Worm (Caenorhabditis elegans) whole organism, L1 larva: ENCODE measurements around the gene cest-2.1.

ENCODE experiments used
- C16A3.4 ChIP-seq: fragments of 150-350 bp; optimal IDR thresholded peaks from 2 replicates; lab custom pipeline; 2014; ENCODE audit warnings: missing biosample characterization, missing genetic modification characterization
- C34B4.2 ChIP-seq: sonication (generic microtip); optimal IDR thresholded peaks from 2 replicates; lab custom pipeline; 2017; ENCODE audit warnings: mild to moderate bottlenecking, missing genetic modification characterization, missing compliant biosample characterization
- F16B12.6 ChIP-seq: fragments of 150-350 bp; optimal IDR thresholded peaks from 2 replicates; lab custom pipeline; 2014; ENCODE audit warnings: missing biosample characterization, missing genetic modification characterization
- Y116A8C.19 ChIP-seq: sonication (generic microtip); optimal IDR thresholded peaks from 2 replicates; lab custom pipeline; 2016; ENCODE audit warnings: missing compliant biosample characterization, missing genetic modification characterization, borderline replicate concordance
- aha-1 ChIP-seq: fragments of 150-350 bp; optimal IDR thresholded peaks from 2 replicates; lab custom pipeline; 2014; ENCODE audit warnings: missing biosample characterization, missing genetic modification characterization
- aly-2 ChIP-seq: fragments of 150-350 bp; optimal IDR thresholded peaks from 2 replicates; lab custom pipeline; 2014; ENCODE audit warnings: missing biosample characterization, missing genetic modification characterization
- ceh-88 ChIP-seq: fragments of 200-800 bp; sonication (Bioruptor generic); IDR thresholded peaks from 2 replicates; pipeline ENCODE4 v1.3.6; 2022; ENCODE audit warnings: missing genetic modification characterization, missing compliant biosample characterization
- ceh-90 ChIP-seq: sonication (generic microtip); optimal IDR thresholded peaks from 2 replicates; lab custom pipeline; 2016; ENCODE audit warnings: missing genetic modification characterization, missing compliant biosample characterization
- ces-1 ChIP-seq: fragments of 150-350 bp; optimal IDR thresholded peaks from 2 replicates; lab custom pipeline; 2014; ENCODE audit warnings: missing biosample characterization, missing genetic modification reagents, missing genetic modification characterization
- dpl-1 ChIP-seq, 3 experiments: fragments of 150-350 bp in 2 of 3; sonication (generic microtip) in 1 of 3; optimal IDR thresholded peaks; 2 replicates each; lab custom pipeline; 2014 to 2017; ENCODE audit warnings: missing biosample characterization in 3 of 3, missing genetic modification characterization in 3 of 3, missing genetic modification reagents in 3 of 3
- dsc-1 ChIP-seq: sonication (generic microtip); optimal IDR thresholded peaks from 2 replicates; lab custom pipeline; 2016; ENCODE audit warnings: mild to moderate bottlenecking, missing genetic modification characterization, missing compliant biosample characterization
- efl-1 ChIP-seq, 4 experiments: fragments of 150-350 bp; optimal IDR thresholded peaks in 3 of 4; peaks in 1 of 4; 1 replicate in 1 of 4; 2 replicates in 3 of 4; lab custom pipeline; 2014; ENCODE audit warnings: missing biosample characterization in 2 of 4, missing genetic modification characterization in 2 of 4, missing genetic modification reagents in 2 of 4
- efl-3 ChIP-seq: fragments of 200-800 bp; sonication (Bioruptor generic); optimal IDR thresholded peaks from 2 replicates; lab custom pipeline; 2018; ENCODE audit warnings: mild to moderate bottlenecking, missing genetic modification characterization, missing compliant biosample characterization
- elt-2 ChIP-seq: sonication (generic microtip); optimal IDR thresholded peaks from 2 replicates; lab custom pipeline; 2016; ENCODE audit warnings: missing genetic modification characterization, mild to moderate bottlenecking, inconsistent platforms, missing compliant biosample characterization, missing genetic modification reagents
- fkh-10 ChIP-seq: sonication (generic microtip); optimal IDR thresholded peaks from 2 replicates; lab custom pipeline; 2017; ENCODE audit warnings: missing biosample characterization, missing genetic modification reagents, missing genetic modification characterization
- fkh-4 ChIP-seq: sonication (generic microtip); optimal IDR thresholded peaks from 2 replicates; lab custom pipeline; 2016; ENCODE audit warnings: missing compliant biosample characterization, missing genetic modification characterization, borderline replicate concordance
- fkh-8 ChIP-seq: sonication (generic microtip); optimal IDR thresholded peaks from 2 replicates; lab custom pipeline; 2016; ENCODE audit warnings: mild to moderate bottlenecking, missing genetic modification characterization, missing compliant biosample characterization
- fos-1 ChIP-seq: fragments of 150-350 bp; optimal IDR thresholded peaks from 2 replicates; lab custom pipeline; 2014; ENCODE audit warnings: missing biosample characterization, missing genetic modification characterization
- grh-1 ChIP-seq: fragments of 200-800 bp; sonication (Bioruptor generic); IDR thresholded peaks from 2 replicates; pipeline ENCODE4 v1.3.6; 2022; ENCODE audit warnings: missing genetic modification reagents, missing genetic modification characterization, missing compliant biosample characterization
- hlh-17 ChIP-seq: fragments of 200-800 bp; sonication (Bioruptor generic); optimal IDR thresholded peaks from 2 replicates; lab custom pipeline; 2018; ENCODE audit warnings: missing genetic modification characterization, mild to moderate bottlenecking, missing compliant biosample characterization, moderate library complexity, borderline replicate concordance
- hlh-4 ChIP-seq: sonication (generic microtip); optimal IDR thresholded peaks from 2 replicates; lab custom pipeline; 2016; ENCODE audit warnings: mild to moderate bottlenecking, missing genetic modification characterization, missing compliant biosample characterization
- hpl-2 ChIP-seq: fragments of 150-350 bp; optimal IDR thresholded peaks from 2 replicates; lab custom pipeline; 2014; ENCODE audit warnings: missing biosample characterization, missing genetic modification reagents, missing genetic modification characterization
- irx-1 ChIP-seq: sonication (generic microtip); optimal IDR thresholded peaks from 2 replicates; lab custom pipeline; 2016; ENCODE audit warnings: missing genetic modification characterization, missing compliant biosample characterization
- lin-15B ChIP-seq: fragments of 150-350 bp; sonication (generic microtip); optimal IDR thresholded peaks from 3 replicates; lab custom pipeline; 2014; ENCODE audit warnings: missing biosample characterization, missing genetic modification characterization
- lin-35 ChIP-seq, 2 experiments: fragments of 150-350 bp; optimal IDR thresholded peaks; 2 replicates each; lab custom pipeline; 2014; ENCODE audit warnings: missing biosample characterization in 2 of 2, missing genetic modification characterization in 2 of 2, missing genetic modification reagents in 2 of 2
- lin-39 ChIP-seq: fragments of 150-350 bp; optimal IDR thresholded peaks from 2 replicates; lab custom pipeline; 2014; ENCODE audit warnings: missing biosample characterization, missing genetic modification reagents, missing genetic modification characterization
- mdl-1 ChIP-seq, 2 experiments: fragments of 150-350 bp; optimal IDR thresholded peaks; 2 replicates each; lab custom pipeline; 2014 to 2017; ENCODE audit warnings: missing biosample characterization in 2 of 2, missing genetic modification characterization in 2 of 2, inconsistent platforms in 1 of 2
- mef-2 ChIP-seq: fragments of 150-350 bp; optimal IDR thresholded peaks from 2 replicates; lab custom pipeline; 2014; ENCODE audit warnings: missing biosample characterization, missing genetic modification characterization
- nhr-11 ChIP-seq: fragments of 150-350 bp; optimal IDR thresholded peaks from 2 replicates; lab custom pipeline; 2014; ENCODE audit warnings: missing biosample characterization, missing genetic modification characterization
- nhr-12 ChIP-seq: sonication (generic microtip); optimal IDR thresholded peaks from 2 replicates; lab custom pipeline; 2017; ENCODE audit warnings: missing biosample characterization, missing genetic modification characterization
- nhr-19 ChIP-seq: fragments of 200-800 bp; sonication (Bioruptor generic); conservative IDR thresholded peaks from 2 replicates; pipeline ENCODE4 v1.3.6; 2022; ENCODE audit warnings: missing genetic modification characterization, missing compliant biosample characterization
- nhr-20 ChIP-seq: sonication (generic microtip); optimal IDR thresholded peaks from 2 replicates; lab custom pipeline; 2016; ENCODE audit warnings: mild to moderate bottlenecking, missing genetic modification characterization, missing compliant biosample characterization
- nhr-237 ChIP-seq: fragments of 150-350 bp; optimal IDR thresholded peaks from 2 replicates; lab custom pipeline; 2014; ENCODE audit warnings: missing biosample characterization, missing genetic modification characterization
- nhr-28 ChIP-seq: fragments of 150-350 bp; optimal IDR thresholded peaks from 2 replicates; lab custom pipeline; 2014; ENCODE audit warnings: missing biosample characterization, missing genetic modification characterization
- nhr-47 ChIP-seq: sonication (generic microtip); optimal IDR thresholded peaks from 2 replicates; lab custom pipeline; 2016; ENCODE audit warnings: mild to moderate bottlenecking, missing genetic modification characterization, moderate library complexity, missing compliant biosample characterization
- nhr-71 ChIP-seq: sonication (generic microtip); optimal IDR thresholded peaks from 2 replicates; lab custom pipeline; 2016; ENCODE audit warnings: mild to moderate bottlenecking, missing genetic modification characterization, moderate library complexity, missing compliant biosample characterization
- nhr-77 ChIP-seq: fragments of 150-350 bp; optimal IDR thresholded peaks from 2 replicates; lab custom pipeline; 2014; ENCODE audit warnings: missing biosample characterization, missing genetic modification characterization
- nhr-90 ChIP-seq: sonication (generic microtip); optimal IDR thresholded peaks from 2 replicates; lab custom pipeline; 2016; ENCODE audit warnings: mild to moderate bottlenecking, missing genetic modification characterization, missing compliant biosample characterization; ENCODE audit not compliant: poor library complexity
- rnt-1 ChIP-seq: sonication (generic microtip); optimal IDR thresholded peaks from 2 replicates; lab custom pipeline; 2016; ENCODE audit warnings: mild to moderate bottlenecking, missing genetic modification characterization, moderate library complexity, missing compliant biosample characterization
- skn-1 ChIP-seq: fragments of 150-350 bp; optimal IDR thresholded peaks from 2 replicates; lab custom pipeline; 2014; ENCODE audit warnings: missing biosample characterization, missing genetic modification characterization
- snpc-4 ChIP-seq: fragments of 150-350 bp; optimal IDR thresholded peaks from 2 replicates; lab custom pipeline; 2014; ENCODE audit warnings: missing biosample characterization, missing genetic modification characterization
- sptf-1 ChIP-seq: fragments of 150-350 bp; optimal IDR thresholded peaks from 2 replicates; lab custom pipeline; 2014; ENCODE audit warnings: missing biosample characterization, missing genetic modification characterization
- sup-37 ChIP-seq: fragments of 200-800 bp; sonication (Bioruptor generic); optimal IDR thresholded peaks from 2 replicates; lab custom pipeline; 2018; ENCODE audit warnings: mild to moderate bottlenecking, missing genetic modification characterization, missing compliant biosample characterization
- swsn-7 ChIP-seq: sonication (generic microtip); optimal IDR thresholded peaks from 2 replicates; lab custom pipeline; 2016; ENCODE audit warnings: missing genetic modification characterization, missing compliant biosample characterization
- tbx-2 ChIP-seq: sonication (generic microtip); optimal IDR thresholded peaks from 2 replicates; lab custom pipeline; 2016; ENCODE audit warnings: missing genetic modification characterization, missing compliant biosample characterization
- tlp-1 ChIP-seq: fragments of 150-350 bp; optimal IDR thresholded peaks from 2 replicates; lab custom pipeline; 2014; ENCODE audit warnings: missing biosample characterization, missing genetic modification characterization
- unc-62 ChIP-seq: fragments of 150-350 bp; optimal IDR thresholded peaks from 2 replicates; lab custom pipeline; 2014; ENCODE audit warnings: missing biosample characterization, missing genetic modification reagents, missing genetic modification characterization
- vab-15 ChIP-seq: sonication (generic microtip); optimal IDR thresholded peaks from 2 replicates; lab custom pipeline; 2017; ENCODE audit warnings: missing genotype, mild to moderate bottlenecking, missing genetic modification characterization, missing compliant biosample characterization
- xbp-1 ChIP-seq: sonication (generic microtip); optimal IDR thresholded peaks from 2 replicates; lab custom pipeline; 2016; ENCODE audit warnings: missing genetic modification characterization, missing compliant biosample characterization
- zag-1 ChIP-seq: fragments of 150-350 bp; optimal IDR thresholded peaks from 2 replicates; lab custom pipeline; 2014; ENCODE audit warnings: missing biosample characterization, missing genetic modification characterization
- ztf-11 ChIP-seq, 2 experiments: sonication (generic microtip); optimal IDR thresholded peaks; 2 replicates each; lab custom pipeline; 2016 to 2017; ENCODE audit warnings: missing genetic modification characterization in 2 of 2, missing biosample characterization in 1 of 2, missing compliant biosample characterization in 1 of 2
- ztf-4 ChIP-seq: fragments of 150-350 bp; optimal IDR thresholded peaks from 2 replicates; lab custom pipeline; 2014; ENCODE audit warnings: missing biosample characterization, missing genetic modification characterization

Gene cest-2.1

ce11 chrV:14139252-14140100, 31.8 kb downstream of the cest-2.1 start:
- TF ChIP-seq ztf-11 (tag; optimal IDR thresholded peaks at IDR 0.05; lab: Kevin White, UChicago) (no peak), nhr-12 (tag; lab: Kevin White, UChicago) (no peak), nhr-11 (tag; lab: Kevin White, UChicago) (no peak), efl-3 (no peak), ztf-4 (tag; lab: Kevin White, UChicago) (no peak), tlp-1 (tag; lab: Kevin White, UChicago) (no peak), hlh-4 (tag; lab: Kevin White, UChicago) (no peak), nhr-20 (no peak), efl-1 (optimal IDR thresholded peaks at IDR 0.05; lab: Kevin White, UChicago) (no peak), efl-1 (GFP tag; optimal IDR thresholded peaks at IDR 0.05 in 1 of 2; lab: Kevin White, UChicago) (peak in 1 of 2 experiments; percentile 74), nhr-19 (GFP tag; lab: Robert Waterston, UW) (no peak), lin-15B (tag; lab: Kevin White, UChicago) (no peak), sptf-1 (tag; lab: Kevin White, UChicago) (no peak), nhr-90 (tag; lab: Kevin White, UChicago) (no peak), swsn-7 (tag; lab: Kevin White, UChicago) (no peak), zag-1 (tag; lab: Kevin White, UChicago) (no peak), vab-15 (tag; lab: Kevin White, UChicago) (no peak), mdl-1 (tag; optimal IDR thresholded peaks at IDR 0.05; lab: Kevin White, UChicago) (no peak), skn-1 (tag; lab: Kevin White, UChicago) (no peak), dpl-1 (GFP tag; optimal IDR thresholded peaks at IDR 0.05; lab: Kevin White, UChicago) (no peak), lin-39 (tag; lab: Kevin White, UChicago) (no peak), ceh-88 (GFP tag; lab: Robert Waterston, UW) (no peak), nhr-237 (tag; lab: Kevin White, UChicago) (no peak), mef-2 (no peak), F16B12.6 (no peak), hpl-2 (no peak), grh-1 (GFP tag; lab: Robert Waterston, UW) (peak; percentile 49; the same call in 1 of the 2 replicates), tbx-2 (no peak), nhr-47 (tag; lab: Kevin White, UChicago) (no peak), xbp-1 (tag; lab: Kevin White, UChicago) (no peak), dsc-1 (no peak), rnt-1 (tag; lab: Kevin White, UChicago) (peak; percentile 21), C34B4.2 (tag; lab: Kevin White, UChicago) (no peak), ces-1 (GFP tag; lab: Kevin White, UChicago) (no peak), hlh-17 (GFP tag; lab: Kevin White, UChicago) (no peak), ceh-90 (tag; lab: Kevin White, UChicago) (no peak), fkh-8 (tag; lab: Kevin White, UChicago) (no peak), fkh-4 (tag; lab: Kevin White, UChicago) (no peak), nhr-71 (tag; lab: Kevin White, UChicago) (peak; percentile 10), fos-1 (peak; percentile 60), irx-1 (tag; lab: Kevin White, UChicago) (no peak), Y116A8C.19 (tag; lab: Kevin White, UChicago) (no peak), unc-62 (GFP tag; lab: Kevin White, UChicago) (no peak), fkh-10 (GFP tag; lab: Kevin White, UChicago) (no peak), nhr-77 (tag; lab: Kevin White, UChicago) (no peak), aly-2 (tag; lab: Kevin White, UChicago) (no peak), sup-37 (GFP tag; lab: Kevin White, UChicago) (no peak), snpc-4 (tag; lab: Kevin White, UChicago) (no peak), lin-35 (GFP tag; optimal IDR thresholded peaks at IDR 0.05; lab: Kevin White, UChicago) (peak in 1 of 2 experiments; percentile 10), aha-1 (tag; lab: Kevin White, UChicago) (no peak), elt-2 (tag; lab: Kevin White, UChicago) (no peak), C16A3.4 (tag; lab: Kevin White, UChicago) (no peak), nhr-28 (tag; lab: Kevin White, UChicago) (no peak)
